Worm (Caenorhabditis elegans) whole organism, L4 larva: ENCODE measurements around the gene fkb-1.
A peak's percentile ranks its signal among the peaks of the same experiment; 100 is the strongest.

Experiments used
- T26A8.4 ChIP-seq: fragments of 200-800 bp; sonication (Bioruptor generic); IDR thresholded peaks from 2 replicates; pipeline ENCODE4 v1.3.6; 2022; ENCODE audit warnings: missing genetic modification characterization, missing compliant biosample characterization
- ama-1 ChIP-seq: fragments of 150-350 bp; optimal IDR thresholded peaks from 2 replicates; lab custom pipeline; 2014; ENCODE audit warnings: inconsistent platforms, mixed read lengths
- attf-4 ChIP-seq: sonication (generic microtip); optimal IDR thresholded peaks from 3 replicates; lab custom pipeline; 2017; ENCODE audit warnings: missing biosample characterization, missing genetic modification characterization
- ceh-28 ChIP-seq: fragments of 150-350 bp; optimal IDR thresholded peaks from 2 replicates; lab custom pipeline; 2014; ENCODE audit warnings: missing biosample characterization, missing genetic modification reagents, missing genetic modification characterization
- dpl-1 ChIP-seq: fragments of 150-350 bp; optimal IDR thresholded peaks from 2 replicates; lab custom pipeline; 2014; ENCODE audit warnings: missing biosample characterization, missing genetic modification reagents, missing genetic modification characterization
- dve-1 ChIP-seq: sonication (generic microtip); optimal IDR thresholded peaks from 2 replicates; lab custom pipeline; 2017; ENCODE audit warnings: antibody characterized with exemption, mild to moderate bottlenecking, missing genetic modification characterization, missing compliant biosample characterization; ENCODE audit not compliant: insufficient read depth
- lin-1 ChIP-seq: fragments of 200-800 bp; sonication (Bioruptor generic); IDR thresholded peaks from 2 replicates; pipeline ENCODE4 v1.3.6; 2022; ENCODE audit warnings: missing genetic modification reagents, missing genetic modification characterization, missing compliant biosample characterization
- lsy-2 ChIP-seq, 2 experiments: fragments of 150-350 bp in 1 of 2; sonication (generic microtip) in 1 of 2; optimal IDR thresholded peaks; 2 replicates each; lab custom pipeline; 2014 to 2017; ENCODE audit warnings: missing biosample characterization in 2 of 2, missing genetic modification characterization in 2 of 2
- skn-1 ChIP-seq: fragments of 150-350 bp; optimal IDR thresholded peaks from 2 replicates; lab custom pipeline; 2014; ENCODE audit warnings: missing biosample characterization, missing genetic modification characterization
- spr-3 ChIP-seq: fragments of 200-800 bp; sonication (Bioruptor generic); optimal IDR thresholded peaks from 2 replicates; lab custom pipeline; 2018; ENCODE audit warnings: mild to moderate bottlenecking, missing genetic modification characterization, missing compliant biosample characterization
- unc-130 ChIP-seq: sonication (generic microtip); optimal IDR thresholded peaks from 2 replicates; lab custom pipeline; 2016; ENCODE audit warnings: missing genetic modification reagents, missing genetic modification characterization, missing compliant biosample characterization
- vab-7 ChIP-seq: fragments of 200-800 bp; sonication (Bioruptor generic); IDR thresholded peaks from 2 replicates; pipeline ENCODE4 v1.3.6; 2022; ENCODE audit warnings: missing genetic modification reagents, missing genetic modification characterization, missing compliant biosample characterization
- ztf-11 ChIP-seq: fragments of 150-350 bp; optimal IDR thresholded peaks from 2 replicates; lab custom pipeline; 2014; ENCODE audit warnings: missing biosample characterization, missing genetic modification characterization

DNA sequence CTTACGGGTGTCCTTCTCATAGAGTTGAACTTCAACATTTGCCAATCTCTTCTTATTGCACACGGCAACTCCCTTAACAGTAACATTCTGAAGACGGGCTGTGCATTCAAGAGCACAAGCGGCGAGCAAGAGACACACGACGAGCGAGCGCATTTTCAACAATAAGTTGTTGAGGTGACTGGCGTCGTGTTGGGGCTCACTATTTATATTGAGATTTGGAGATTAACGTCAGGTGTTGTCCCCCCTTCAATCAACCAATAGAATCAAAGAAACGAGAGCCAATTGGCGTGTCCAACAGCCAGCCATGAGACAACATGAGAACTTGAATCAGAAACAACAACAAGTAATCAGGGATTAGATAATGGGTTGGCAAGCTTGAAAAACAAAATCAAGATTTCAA lies 27.6 kb downstream of the fkb-1 start, which contains the start of gene ttr-16:
- TF ChIP-seq dve-1 (tag; lab: Kevin White, UChicago) (no peak), lsy-2 (tag; optimal IDR thresholded peaks at IDR 0.05; lab: Kevin White, UChicago) (no peak), T26A8.4 (GFP tag; lab: Robert Waterston, UW) (no peak), unc-130 (GFP tag; lab: Kevin White, UChicago) (no peak), vab-7 (GFP tag; lab: Robert Waterston, UW) (no peak), ceh-28 (tag; lab: Kevin White, UChicago) (no peak), attf-4 (no peak), spr-3 (GFP tag; lab: Kevin White, UChicago) (no peak), ztf-11 (no peak), ama-1 (lab: Kevin White, UChicago) (peak; percentile 57), skn-1 (tag; lab: Kevin White, UChicago) (no peak), lin-1 (no peak), dpl-1 (no peak)
